Worm (Caenorhabditis elegans) whole organism, L4 larva: ENCODE results near the gene Y44A6C.2.
A peak's percentile ranks its signal among the peaks of the same experiment; 100 is the strongest.

Source experiments
- F10B5.3 ChIP-seq: sonication (generic microtip); optimal IDR thresholded peaks from 2 replicates; lab custom pipeline; 2016; ENCODE audit warnings: mild to moderate bottlenecking, missing genetic modification characterization, missing compliant biosample characterization
- F37D6.2 ChIP-seq: sonication (generic microtip); optimal IDR thresholded peaks from 2 replicates; lab custom pipeline; 2016; ENCODE audit warnings: mild to moderate bottlenecking, missing genetic modification characterization, missing compliant biosample characterization
- F44E2.7 ChIP-seq: fragments of 200-800 bp; sonication (Bioruptor generic); IDR thresholded peaks from 2 replicates; pipeline ENCODE4 v2.1.2; 2022; ENCODE audit warnings: missing genetic modification characterization, missing compliant biosample characterization
- T20F7.1 ChIP-seq: fragments of 200-800 bp; sonication (Bioruptor generic); optimal IDR thresholded peaks from 2 replicates; lab custom pipeline; 2018; ENCODE audit warnings: mild to moderate bottlenecking, missing genetic modification characterization, missing compliant biosample characterization
- T26A8.4 ChIP-seq: fragments of 200-800 bp; sonication (Bioruptor generic); IDR thresholded peaks from 2 replicates; pipeline ENCODE4 v1.3.6; 2022; ENCODE audit warnings: missing genetic modification characterization, missing compliant biosample characterization
- Y105C5A.15 ChIP-seq: fragments of 200-800 bp; sonication (Bioruptor generic); IDR thresholded peaks from 2 replicates; pipeline ENCODE4 v1.3.6; 2022; ENCODE audit warnings: missing genetic modification characterization, missing compliant biosample characterization
- Y5F2A.4 ChIP-seq: fragments of 200-800 bp; sonication (Bioruptor generic); optimal IDR thresholded peaks from 2 replicates; lab custom pipeline; 2018; ENCODE audit warnings: mild to moderate bottlenecking, missing genetic modification characterization, missing compliant biosample characterization
- Y75B8A.6 ChIP-seq: fragments of 200-800 bp; sonication (Bioruptor generic); IDR thresholded peaks from 2 replicates; pipeline ENCODE4 v1.3.6; 2022; ENCODE audit warnings: missing genetic modification reagents, missing genetic modification characterization, missing compliant biosample characterization
- aha-1 ChIP-seq: fragments of 150-350 bp; peaks from one replicate; lab custom pipeline; 2014; ENCODE audit warnings: missing biosample characterization, missing genetic modification characterization
- ama-1 ChIP-seq: fragments of 150-350 bp; optimal IDR thresholded peaks from 2 replicates; lab custom pipeline; 2014; ENCODE audit warnings: inconsistent platforms, mixed read lengths
- arid-1 ChIP-seq: fragments of 200-800 bp; sonication (Bioruptor generic); conservative IDR thresholded peaks from 2 replicates; pipeline ENCODE4 v1.3.6; 2022; ENCODE audit warnings: missing genetic modification reagents, missing genetic modification characterization, missing compliant biosample characterization
- attf-4 ChIP-seq: sonication (generic microtip); optimal IDR thresholded peaks from 3 replicates; lab custom pipeline; 2017; ENCODE audit warnings: missing biosample characterization, missing genetic modification characterization
- ceh-28 ChIP-seq: fragments of 150-350 bp; optimal IDR thresholded peaks from 2 replicates; lab custom pipeline; 2014; ENCODE audit warnings: missing biosample characterization, missing genetic modification reagents, missing genetic modification characterization
- ceh-82 ChIP-seq: sonication (generic microtip); optimal IDR thresholded peaks from 2 replicates; lab custom pipeline; 2017; ENCODE audit warnings: missing biosample characterization, missing genetic modification characterization
- ces-1 ChIP-seq: fragments of 150-350 bp; sonication (generic microtip); optimal IDR thresholded peaks from 4 replicates; lab custom pipeline; 2014; ENCODE audit warnings: missing biosample characterization, missing genetic modification reagents, missing genetic modification characterization
- daf-16 ChIP-seq, 3 experiments: sonication (generic microtip); optimal IDR thresholded peaks; 2 replicates each; lab custom pipeline; 2016 to 2017; ENCODE audit warnings: missing genetic modification characterization in 3 of 3, missing genetic modification reagents in 3 of 3, mild to moderate bottlenecking in 2 of 3, missing compliant biosample characterization in 2 of 3, missing biosample characterization in 1 of 3, moderate library complexity in 1 of 3
- dmd-9 ChIP-seq: fragments of 200-800 bp; sonication (Bioruptor generic); IDR thresholded peaks from 2 replicates; pipeline ENCODE4 v1.3.6; 2022; ENCODE audit warnings: missing genetic modification reagents, missing genetic modification characterization, missing compliant biosample characterization
- duxl-1 ChIP-seq: sonication (generic microtip); optimal IDR thresholded peaks from 2 replicates; lab custom pipeline; 2016; ENCODE audit warnings: mild to moderate bottlenecking, missing genetic modification characterization, moderate library complexity, missing compliant biosample characterization; ENCODE audit not compliant: poor library complexity
- dve-1 ChIP-seq: sonication (generic microtip); optimal IDR thresholded peaks from 2 replicates; lab custom pipeline; 2017; ENCODE audit warnings: antibody characterized with exemption, mild to moderate bottlenecking, missing genetic modification characterization, missing compliant biosample characterization; ENCODE audit not compliant: insufficient read depth
- egl-43 ChIP-seq: fragments of 200-800 bp; sonication (Bioruptor generic); IDR thresholded peaks from 2 replicates; pipeline ENCODE4 v1.3.6; 2022; ENCODE audit warnings: missing genetic modification reagents, missing genetic modification characterization, missing compliant biosample characterization
- gei-8 ChIP-seq: fragments of 200-800 bp; sonication (Bioruptor generic); optimal IDR thresholded peaks from 2 replicates; lab custom pipeline; 2018; ENCODE audit warnings: mild to moderate bottlenecking, missing genetic modification characterization, missing compliant biosample characterization
- hlh-30 ChIP-seq: sonication (generic microtip); optimal IDR thresholded peaks from 2 replicates; lab custom pipeline; 2017; ENCODE audit warnings: antibody characterized with exemption, mild to moderate bottlenecking, missing genetic modification characterization, missing compliant biosample characterization; ENCODE audit not compliant: insufficient read depth
- lim-7 ChIP-seq: fragments of 200-800 bp; sonication (Bioruptor generic); IDR thresholded peaks from 2 replicates; pipeline ENCODE4 v1.3.6; 2022; ENCODE audit warnings: missing genetic modification characterization, missing compliant biosample characterization
- lin-39 ChIP-seq: fragments of 150-350 bp; optimal IDR thresholded peaks from 2 replicates; lab custom pipeline; 2014; ENCODE audit warnings: missing biosample characterization, missing genetic modification reagents, missing genetic modification characterization
- madf-5 ChIP-seq, 2 experiments: fragments of 200-800 bp; sonication (Bioruptor generic); IDR thresholded peaks; 2 replicates each; pipeline ENCODE4 v1.3.6; 2022; ENCODE audit warnings: missing compliant biosample characterization in 2 of 2, missing genetic modification characterization in 2 of 2
- mes-2 ChIP-seq: sonication (generic microtip); optimal IDR thresholded peaks from 2 replicates; lab custom pipeline; 2016; ENCODE audit warnings: missing genotype, mild to moderate bottlenecking, missing genetic modification characterization, missing compliant biosample characterization; ENCODE audit not compliant: poor library complexity, severe bottlenecking
- nhr-10 ChIP-seq: fragments of 150-350 bp; optimal IDR thresholded peaks from 2 replicates; lab custom pipeline; 2014; ENCODE audit warnings: missing biosample characterization, missing genetic modification characterization
- nhr-111 ChIP-seq: fragments of 200-800 bp; sonication (Bioruptor generic); optimal IDR thresholded peaks from 2 replicates; lab custom pipeline; 2018; ENCODE audit warnings: mild to moderate bottlenecking, missing genetic modification characterization, missing compliant biosample characterization
- nhr-41 ChIP-seq: fragments of 200-800 bp; sonication (Bioruptor generic); IDR thresholded peaks from 2 replicates; pipeline ENCODE4 v1.3.6; 2022; ENCODE audit warnings: missing genetic modification reagents, missing genetic modification characterization, missing compliant biosample characterization
- pha-4 ChIP-seq, 2 experiments: fragments of 150-350 bp in 1 of 2; fragments of 200-800 bp in 1 of 2; sonication (Bioruptor generic) in 1 of 2; IDR thresholded peaks in 1 of 2; optimal IDR thresholded peaks in 1 of 2; 2 replicates each; pipeline versions ENCODE4 v1.3.6 to Lab custom; 2014 to 2022; ENCODE audit warnings: missing genetic modification characterization in 2 of 2, missing genetic modification reagents in 2 of 2, missing biosample characterization in 1 of 2, missing compliant biosample characterization in 1 of 2
- php-3 ChIP-seq: fragments of 200-800 bp; sonication (Bioruptor generic); IDR thresholded peaks from 2 replicates; pipeline ENCODE4 v1.3.6; 2022; ENCODE audit warnings: missing genetic modification reagents, missing genetic modification characterization, missing compliant biosample characterization
- pqm-1 ChIP-seq: sonication (generic microtip); optimal IDR thresholded peaks from 2 replicates; lab custom pipeline; 2017; ENCODE audit warnings: missing biosample characterization, missing genetic modification characterization
- set-16 ChIP-seq: fragments of 200-800 bp; sonication (Bioruptor generic); IDR thresholded peaks from 2 replicates; pipeline ENCODE4 v1.3.6; 2022; ENCODE audit warnings: missing genetic modification reagents, missing genetic modification characterization, missing compliant biosample characterization
- skn-1 ChIP-seq: fragments of 150-350 bp; optimal IDR thresholded peaks from 2 replicates; lab custom pipeline; 2014; ENCODE audit warnings: missing biosample characterization, missing genetic modification characterization
- snpc-4 ChIP-seq: fragments of 150-350 bp; optimal IDR thresholded peaks from 2 replicates; lab custom pipeline; 2014; ENCODE audit warnings: missing biosample characterization, missing genetic modification characterization
- spr-3 ChIP-seq: fragments of 200-800 bp; sonication (Bioruptor generic); optimal IDR thresholded peaks from 2 replicates; lab custom pipeline; 2018; ENCODE audit warnings: mild to moderate bottlenecking, missing genetic modification characterization, missing compliant biosample characterization
- tag-97 ChIP-seq: fragments of 200-800 bp; sonication (Bioruptor generic); IDR thresholded peaks from 2 replicates; pipeline ENCODE4 v1.3.6; 2022; ENCODE audit warnings: missing genetic modification characterization, missing compliant biosample characterization
- tra-1 ChIP-seq: fragments of 200-800 bp; sonication (Bioruptor generic); IDR thresholded peaks from 2 replicates; pipeline ENCODE4 v1.3.6; 2022; ENCODE audit warnings: missing genetic modification reagents, missing genetic modification characterization, missing compliant biosample characterization
- unc-62 ChIP-seq, 3 experiments: fragments of 150-350 bp in 1 of 3; sonication (generic microtip); optimal IDR thresholded peaks in 2 of 3; peaks in 1 of 3; 1 replicate in 1 of 3; 2 replicates in 2 of 3; lab custom pipeline; 2014 to 2017; ENCODE audit warnings: missing biosample characterization in 3 of 3, missing genetic modification characterization in 3 of 3, missing genetic modification reagents in 3 of 3, missing genotype in 1 of 3
- zfp-2 ChIP-seq: sonication (generic microtip); optimal IDR thresholded peaks from 2 replicates; lab custom pipeline; 2016; ENCODE audit warnings: mild to moderate bottlenecking, missing genetic modification characterization, missing compliant biosample characterization
- zfp-3 ChIP-seq: fragments of 200-800 bp; sonication (Bioruptor generic); conservative IDR thresholded peaks from 2 replicates; pipeline ENCODE4 v1.3.6; 2022; ENCODE audit warnings: missing genetic modification reagents, missing genetic modification characterization, missing compliant biosample characterization
- zip-11 ChIP-seq: fragments of 200-800 bp; sonication (Bioruptor generic); IDR thresholded peaks from 2 replicates; pipeline ENCODE4 v1.3.6; 2022; ENCODE audit warnings: missing genetic modification characterization, missing compliant biosample characterization
- zip-2 ChIP-seq: fragments of 150-350 bp; optimal IDR thresholded peaks from 2 replicates; lab custom pipeline; 2014; ENCODE audit warnings: missing biosample characterization, missing genetic modification characterization

Y44A6C.2 gene

DNA sequence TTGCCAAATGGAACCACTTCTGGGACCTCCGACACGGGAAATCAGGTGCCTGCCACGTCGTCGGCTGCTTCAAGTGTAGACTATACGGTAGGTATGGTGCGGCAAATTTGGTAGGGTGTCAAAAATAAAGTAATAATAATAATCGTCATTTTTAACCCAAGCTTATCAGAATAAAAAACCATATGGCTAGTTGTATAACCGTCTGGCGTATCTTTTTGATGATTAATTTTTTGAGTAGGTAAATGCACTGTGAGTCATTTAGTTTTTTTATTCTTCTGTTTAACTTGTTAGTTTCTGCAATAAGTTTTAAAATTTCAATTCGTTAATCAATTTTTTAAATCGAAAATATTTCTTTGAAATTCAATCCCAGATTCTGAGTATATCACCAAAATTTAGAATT is 33.5 kb downstream of the Y44A6C.2 start:
- TF ChIP-seq pha-4 (GFP tag; IDR thresholded peaks at IDR 0.05; lab: Robert Waterston, UW) = peak; percentile 6; the same call in 1 of the 2 replicates
- peak; percentile 81 for TF ChIP-seq pha-4 (tag; optimal IDR thresholded peaks at IDR 0.05; lab: Kevin White, UChicago)
- TF ChIP-seq zfp-2 = no peak
- no peak for TF ChIP-seq duxl-1 (tag; lab: Kevin White, UChicago)
- no peak for TF ChIP-seq gei-8 (GFP tag; lab: Kevin White, UChicago)
- TF ChIP-seq nhr-111 (GFP tag; lab: Kevin White, UChicago) = no peak
- TF ChIP-seq daf-16 (GFP tag; optimal IDR thresholded peaks at IDR 0.05; lab: Kevin White, UChicago) = no peak
- peak; percentile 6 for TF ChIP-seq daf-16 (tag; optimal IDR thresholded peaks at IDR 0.05; lab: Kevin White, UChicago)
- TF ChIP-seq lin-39 = no peak
- TF ChIP-seq dve-1 (tag; lab: Kevin White, UChicago) = peak; percentile 21
- no peak for TF ChIP-seq skn-1 (tag; lab: Kevin White, UChicago)
- peak; percentile 69 for TF ChIP-seq aha-1 (tag; lab: Kevin White, UChicago)
- no peak for TF ChIP-seq madf-5 (GFP tag; IDR thresholded peaks at IDR 0.05; lab: Robert Waterston, UW)
- no peak for TF ChIP-seq attf-4 (tag; lab: Kevin White, UChicago)

DNA sequence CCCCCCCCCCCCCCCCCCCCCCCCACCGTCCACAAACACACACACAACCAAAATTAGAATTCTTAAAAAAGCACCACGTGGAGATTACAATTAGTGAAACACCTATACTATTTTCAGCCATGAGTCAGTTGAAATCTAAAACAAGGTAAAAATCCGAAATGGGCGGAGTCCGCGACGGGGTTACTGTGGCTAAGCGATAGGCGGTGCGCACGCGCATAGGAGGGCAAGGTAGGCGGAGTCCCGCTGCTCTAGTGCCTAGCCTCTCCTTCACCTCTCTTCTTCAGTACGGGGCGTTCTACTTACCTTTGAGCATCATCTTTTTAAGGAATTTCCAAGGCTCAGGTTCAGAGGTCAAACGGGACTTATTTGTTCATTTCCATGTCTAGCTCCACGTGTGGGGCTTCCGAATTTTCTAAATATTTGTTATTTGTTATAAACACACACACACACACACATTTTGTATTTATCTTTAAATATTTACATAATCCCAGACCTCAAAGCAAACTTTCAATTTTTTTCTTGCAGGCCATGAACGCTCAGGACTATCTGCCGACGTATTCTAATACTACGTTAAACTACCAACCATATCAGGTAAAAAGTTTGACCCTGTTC is 34.5 kb downstream of the Y44A6C.2 start:
- TF ChIP-seq zip-2 (tag; lab: Kevin White, UChicago) (no peak), Y5F2A.4 (GFP tag; lab: Kevin White, UChicago) (no peak), F44E2.7 (GFP tag; lab: Robert Waterston, UW) (0 out of 2 replicates have a peak, but pooled peaks have one; percentile 43), set-16 (peak; percentile 38; the same call in 1 of the 2 replicates), F10B5.3 (tag; lab: Kevin White, UChicago) (no peak), T20F7.1 (no peak), nhr-10 (tag; lab: Kevin White, UChicago) (no peak), hlh-30 (tag; lab: Kevin White, UChicago) (no peak), pha-4 (GFP tag; IDR thresholded peaks at IDR 0.05; lab: Robert Waterston, UW) (no peak), pha-4 (tag; optimal IDR thresholded peaks at IDR 0.05; lab: Kevin White, UChicago) (peak; percentile 89)

- TF ChIP-seq php-3 (0 out of 2 replicates have a peak, but pooled peaks have one; percentile 21), T26A8.4 (GFP tag; lab: Robert Waterston, UW) (no peak), set-16 (peak; percentile 62; the same call in 1 of the 2 replicates), lin-39 (no peak), egl-43 (GFP tag; lab: Robert Waterston, UW) (0 out of 2 replicates have a peak, but pooled peaks have one; percentile 36)
- TF ChIP-seq, all 104 proteins: peak for 3
Observed at ce11 chrV:20757255-20757654, 35.2 kb downstream of the Y44A6C.2 start.

DNA sequence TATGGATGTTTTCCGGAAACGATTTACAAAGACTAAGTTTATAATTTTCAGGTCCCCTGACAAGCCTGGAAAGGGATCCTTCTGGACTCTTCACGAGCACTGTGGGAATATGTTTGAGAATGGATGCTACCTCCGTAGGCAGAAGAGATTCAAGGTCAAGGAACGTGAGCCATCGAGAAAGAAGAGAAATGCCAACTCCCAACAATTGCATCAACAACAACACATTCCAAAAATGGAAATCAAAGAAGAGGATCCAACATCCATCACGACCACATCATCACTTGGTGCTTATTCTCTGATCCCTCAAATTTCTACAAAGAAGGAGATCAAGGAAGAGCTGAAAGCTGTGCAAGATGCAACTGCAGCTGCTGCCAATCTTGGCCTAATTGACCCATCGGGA is 36.1 kb downstream of the Y44A6C.2 start:
- TF ChIP-seq mes-2 (no peak), F37D6.2 (tag; lab: Kevin White, UChicago) (no peak), ces-1 (no peak), aha-1 (tag; lab: Kevin White, UChicago) (peak; percentile 95), lin-39 (no peak), ceh-28 (tag; lab: Kevin White, UChicago) (no peak), Y105C5A.15 (no peak), F10B5.3 (tag; lab: Kevin White, UChicago) (no peak), tra-1 (GFP tag; lab: Robert Waterston, UW) (no peak), ceh-82 (tag; lab: Kevin White, UChicago) (no peak), unc-62 (GFP tag; optimal IDR thresholded peaks at IDR 0.05 in 1 of 2; lab: Kevin White, UChicago) (peak in 1 of 2 experiments; percentile 90), unc-62 (tag; optimal IDR thresholded peaks at IDR 0.05; lab: Kevin White, UChicago) (no peak), Y75B8A.6 (GFP tag; lab: Robert Waterston, UW) (no peak), egl-43 (GFP tag; lab: Robert Waterston, UW) (0 out of 2 replicates have a peak, but pooled peaks have one; percentile 31), arid-1 (GFP tag; lab: Robert Waterston, UW) (no peak), ama-1 (lab: Kevin White, UChicago) (no peak), zip-11 (GFP tag; lab: Robert Waterston, UW) (no peak), pqm-1 (tag; lab: Kevin White, UChicago) (no peak), spr-3 (GFP tag; lab: Kevin White, UChicago) (no peak), tag-97 (GFP tag; lab: Robert Waterston, UW) (no peak), lim-7 (GFP tag; lab: Robert Waterston, UW) (no peak), snpc-4 (tag; lab: Kevin White, UChicago) (no peak), zfp-3 (GFP tag; lab: Robert Waterston, UW) (no peak), dmd-9 (GFP tag; lab: Robert Waterston, UW) (no peak), T26A8.4 (GFP tag; lab: Robert Waterston, UW) (no peak), nhr-41 (GFP tag; lab: Robert Waterston, UW) (no peak)
